Worm (Caenorhabditis elegans) whole organism, L1 larva: ENCODE data around the gene efl-3.
A peak's percentile ranks its signal among the peaks of the same experiment; 100 is the strongest.

ENCODE experiments used
- C04F5.9 ChIP-seq: sonication (generic microtip); optimal IDR thresholded peaks from 2 replicates; lab custom pipeline; 2016; ENCODE audit warnings: missing genetic modification characterization, missing compliant biosample characterization
- Y116A8C.19 ChIP-seq: sonication (generic microtip); optimal IDR thresholded peaks from 2 replicates; lab custom pipeline; 2016; ENCODE audit warnings: missing compliant biosample characterization, missing genetic modification characterization, borderline replicate concordance
- aha-1 ChIP-seq: fragments of 150-350 bp; optimal IDR thresholded peaks from 2 replicates; lab custom pipeline; 2014; ENCODE audit warnings: missing biosample characterization, missing genetic modification characterization
- alr-1 ChIP-seq: fragments of 200-800 bp; sonication (Bioruptor generic); optimal IDR thresholded peaks from 2 replicates; lab custom pipeline; 2018; ENCODE audit warnings: borderline replicate concordance, mild to moderate bottlenecking, missing genetic modification characterization, missing compliant biosample characterization
- aly-2 ChIP-seq: fragments of 150-350 bp; optimal IDR thresholded peaks from 2 replicates; lab custom pipeline; 2014; ENCODE audit warnings: missing biosample characterization, missing genetic modification characterization
- ama-1 ChIP-seq: fragments of 150-350 bp; optimal IDR thresholded peaks from 2 replicates; lab custom pipeline; 2014
- blmp-1 ChIP-seq: fragments of 150-350 bp; optimal IDR thresholded peaks from 2 replicates; lab custom pipeline; 2014; ENCODE audit warnings: missing biosample characterization, missing genetic modification characterization
- ceh-63 ChIP-seq: fragments of 200-800 bp; sonication (Bioruptor generic); optimal IDR thresholded peaks from 2 replicates; lab custom pipeline; 2018; ENCODE audit warnings: mild to moderate bottlenecking, missing genetic modification characterization, missing compliant biosample characterization
- ceh-8 ChIP-seq: fragments of 200-800 bp; sonication (Bioruptor generic); optimal IDR thresholded peaks from 2 replicates; lab custom pipeline; 2018; ENCODE audit warnings: mild to moderate bottlenecking, missing genetic modification characterization, moderate library complexity, missing compliant biosample characterization
- dpl-1 ChIP-seq, 3 experiments: fragments of 150-350 bp in 2 of 3; sonication (generic microtip) in 1 of 3; optimal IDR thresholded peaks; 2 replicates each; lab custom pipeline; 2014 to 2017; ENCODE audit warnings: missing biosample characterization in 3 of 3, missing genetic modification characterization in 3 of 3, missing genetic modification reagents in 3 of 3
- efl-1 ChIP-seq, 4 experiments: fragments of 150-350 bp; optimal IDR thresholded peaks in 3 of 4; peaks in 1 of 4; 1 replicate in 1 of 4; 2 replicates in 3 of 4; lab custom pipeline; 2014; ENCODE audit warnings: missing biosample characterization in 2 of 4, missing genetic modification characterization in 2 of 4, missing genetic modification reagents in 2 of 4
- efl-3 ChIP-seq: fragments of 200-800 bp; sonication (Bioruptor generic); optimal IDR thresholded peaks from 2 replicates; lab custom pipeline; 2018; ENCODE audit warnings: mild to moderate bottlenecking, missing genetic modification characterization, missing compliant biosample characterization
- egl-13 ChIP-seq: sonication (generic microtip); optimal IDR thresholded peaks from 2 replicates; lab custom pipeline; 2016; ENCODE audit warnings: missing genotype, missing genetic modification reagents, missing genetic modification characterization, missing compliant biosample characterization
- elt-2 ChIP-seq: sonication (generic microtip); optimal IDR thresholded peaks from 2 replicates; lab custom pipeline; 2016; ENCODE audit warnings: missing genetic modification characterization, mild to moderate bottlenecking, inconsistent platforms, missing compliant biosample characterization, missing genetic modification reagents
- elt-3 ChIP-seq, 6 experiments: fragments of 150-350 bp in 1 of 6; sonication (generic microtip); optimal IDR thresholded peaks; 2 replicates each; lab custom pipeline; 2017 to 2018; ENCODE audit warnings: missing biosample characterization in 6 of 6, missing genetic modification characterization in 6 of 6, inconsistent platforms in 1 of 6
- fkh-10 ChIP-seq: sonication (generic microtip); optimal IDR thresholded peaks from 2 replicates; lab custom pipeline; 2017; ENCODE audit warnings: missing biosample characterization, missing genetic modification reagents, missing genetic modification characterization
- fkh-4 ChIP-seq: sonication (generic microtip); optimal IDR thresholded peaks from 2 replicates; lab custom pipeline; 2016; ENCODE audit warnings: missing compliant biosample characterization, missing genetic modification characterization, borderline replicate concordance
- fos-1 ChIP-seq: fragments of 150-350 bp; optimal IDR thresholded peaks from 2 replicates; lab custom pipeline; 2014; ENCODE audit warnings: missing biosample characterization, missing genetic modification characterization
- hlh-17 ChIP-seq: fragments of 200-800 bp; sonication (Bioruptor generic); optimal IDR thresholded peaks from 2 replicates; lab custom pipeline; 2018; ENCODE audit warnings: missing genetic modification characterization, mild to moderate bottlenecking, missing compliant biosample characterization, moderate library complexity, borderline replicate concordance
- hpl-2 ChIP-seq: fragments of 150-350 bp; optimal IDR thresholded peaks from 2 replicates; lab custom pipeline; 2014; ENCODE audit warnings: missing biosample characterization, missing genetic modification reagents, missing genetic modification characterization
- jun-1 ChIP-seq: fragments of 150-350 bp; optimal IDR thresholded peaks from 2 replicates; lab custom pipeline; 2014; ENCODE audit warnings: missing biosample characterization, missing genetic modification reagents, missing genetic modification characterization
- lin-14 ChIP-seq: fragments of 200-800 bp; sonication (Bioruptor generic); optimal IDR thresholded peaks from 2 replicates; lab custom pipeline; 2018; ENCODE audit warnings: mild to moderate bottlenecking, missing genetic modification characterization, moderate library complexity, missing compliant biosample characterization
- lin-39 ChIP-seq: fragments of 150-350 bp; optimal IDR thresholded peaks from 2 replicates; lab custom pipeline; 2014; ENCODE audit warnings: missing biosample characterization, missing genetic modification reagents, missing genetic modification characterization
- lir-3 ChIP-seq: sonication (generic microtip); optimal IDR thresholded peaks from 2 replicates; lab custom pipeline; 2016; ENCODE audit warnings: mild to moderate bottlenecking, missing genetic modification characterization, moderate library complexity, missing compliant biosample characterization; ENCODE audit not compliant: poor library complexity
- lsy-2 ChIP-seq, 2 experiments: fragments of 150-350 bp; optimal IDR thresholded peaks; 2 replicates each; lab custom pipeline; 2014; ENCODE audit warnings: missing biosample characterization in 2 of 2, missing genetic modification characterization in 2 of 2
- mab-9 ChIP-seq: fragments of 200-800 bp; sonication (Bioruptor generic); IDR thresholded peaks from 2 replicates; pipeline ENCODE4 v1.3.6; 2022; ENCODE audit warnings: missing genetic modification reagents, missing genetic modification characterization, missing compliant biosample characterization
- mep-1 ChIP-seq: fragments of 150-350 bp; optimal IDR thresholded peaks from 2 replicates; lab custom pipeline; 2014; ENCODE audit warnings: missing biosample characterization, missing genetic modification characterization
- nhr-11 ChIP-seq: fragments of 150-350 bp; optimal IDR thresholded peaks from 2 replicates; lab custom pipeline; 2014; ENCODE audit warnings: missing biosample characterization, missing genetic modification characterization
- nhr-12 ChIP-seq: sonication (generic microtip); optimal IDR thresholded peaks from 2 replicates; lab custom pipeline; 2017; ENCODE audit warnings: missing biosample characterization, missing genetic modification characterization
- nhr-20 ChIP-seq: sonication (generic microtip); optimal IDR thresholded peaks from 2 replicates; lab custom pipeline; 2016; ENCODE audit warnings: mild to moderate bottlenecking, missing genetic modification characterization, missing compliant biosample characterization
- nhr-237 ChIP-seq: fragments of 150-350 bp; optimal IDR thresholded peaks from 2 replicates; lab custom pipeline; 2014; ENCODE audit warnings: missing biosample characterization, missing genetic modification characterization
- nhr-76 ChIP-seq: sonication (generic microtip); optimal IDR thresholded peaks from 2 replicates; lab custom pipeline; 2017; ENCODE audit warnings: missing biosample characterization, missing genetic modification characterization
- nhr-85 ChIP-seq: sonication (generic microtip); peaks from one replicate; lab custom pipeline; 2016; ENCODE audit warnings: missing genetic modification characterization, inconsistent platforms, missing compliant biosample characterization
- nhr-90 ChIP-seq: sonication (generic microtip); optimal IDR thresholded peaks from 2 replicates; lab custom pipeline; 2016; ENCODE audit warnings: mild to moderate bottlenecking, missing genetic modification characterization, missing compliant biosample characterization; ENCODE audit not compliant: poor library complexity
- pag-3 ChIP-seq: sonication (generic microtip); optimal IDR thresholded peaks from 2 replicates; lab custom pipeline; 2017; ENCODE audit warnings: missing genetic modification characterization, mild to moderate bottlenecking, missing compliant biosample characterization, antibody characterized with exemption, borderline replicate concordance; ENCODE audit not compliant: insufficient read depth
- pqm-1 ChIP-seq: sonication (generic microtip); optimal IDR thresholded peaks from 3 replicates; lab custom pipeline; 2017; ENCODE audit warnings: missing biosample characterization, missing genetic modification characterization
- rnt-1 ChIP-seq: sonication (generic microtip); optimal IDR thresholded peaks from 2 replicates; lab custom pipeline; 2016; ENCODE audit warnings: mild to moderate bottlenecking, missing genetic modification characterization, moderate library complexity, missing compliant biosample characterization
- skn-1 ChIP-seq: fragments of 150-350 bp; optimal IDR thresholded peaks from 2 replicates; lab custom pipeline; 2014; ENCODE audit warnings: missing biosample characterization, missing genetic modification characterization
- snu-23 ChIP-seq: sonication (generic microtip); optimal IDR thresholded peaks from 2 replicates; lab custom pipeline; 2016; ENCODE audit warnings: missing genetic modification characterization, missing compliant biosample characterization
- swsn-7 ChIP-seq: sonication (generic microtip); optimal IDR thresholded peaks from 2 replicates; lab custom pipeline; 2016; ENCODE audit warnings: missing genetic modification characterization, missing compliant biosample characterization
- tlp-1 ChIP-seq: fragments of 150-350 bp; optimal IDR thresholded peaks from 2 replicates; lab custom pipeline; 2014; ENCODE audit warnings: missing biosample characterization, missing genetic modification characterization
- unc-30 ChIP-seq: sonication (generic microtip); optimal IDR thresholded peaks from 2 replicates; lab custom pipeline; 2017; ENCODE audit warnings: missing biosample characterization, missing genetic modification characterization
- zag-1 ChIP-seq: fragments of 150-350 bp; optimal IDR thresholded peaks from 2 replicates; lab custom pipeline; 2014; ENCODE audit warnings: missing biosample characterization, missing genetic modification characterization
- zip-4 ChIP-seq: fragments of 200-800 bp; sonication (Bioruptor generic); optimal IDR thresholded peaks from 2 replicates; lab custom pipeline; 2018; ENCODE audit warnings: mild to moderate bottlenecking, missing genetic modification characterization, moderate library complexity, missing compliant biosample characterization

The efl-3 gene

ce11 chrII:8386897-8387296 lies 25.6 kb upstream of the efl-3 start:
- no peak for TF ChIP-seq hpl-2
- TF ChIP-seq skn-1 (tag; lab: Kevin White, UChicago): no peak
- no peak for TF ChIP-seq efl-3 (GFP tag; lab: Kevin White, UChicago)
- TF ChIP-seq nhr-12 (tag; lab: Kevin White, UChicago): no peak
- TF ChIP-seq nhr-11: no peak
- TF ChIP-seq lin-39 (tag; lab: Kevin White, UChicago): no peak
- TF ChIP-seq mep-1 (tag; lab: Kevin White, UChicago): no peak
- no peak for TF ChIP-seq swsn-7 (tag; lab: Kevin White, UChicago)
- no peak for TF ChIP-seq zip-4
- no peak for TF ChIP-seq hlh-17 (GFP tag; lab: Kevin White, UChicago)
- TF ChIP-seq aly-2 (tag; lab: Kevin White, UChicago): no peak
- TF ChIP-seq nhr-90 (tag; lab: Kevin White, UChicago): no peak
- TF ChIP-seq ama-1 (lab: Kevin White, UChicago): no peak
- TF ChIP-seq fos-1 (tag; lab: Kevin White, UChicago): no peak
- peak; percentile 13 for TF ChIP-seq pqm-1
- peak; percentile 64 for TF ChIP-seq elt-2
- TF ChIP-seq nhr-20 (tag; lab: Kevin White, UChicago): peak; percentile 0
- TF ChIP-seq, all 84 proteins: peak for 3

DNA sequence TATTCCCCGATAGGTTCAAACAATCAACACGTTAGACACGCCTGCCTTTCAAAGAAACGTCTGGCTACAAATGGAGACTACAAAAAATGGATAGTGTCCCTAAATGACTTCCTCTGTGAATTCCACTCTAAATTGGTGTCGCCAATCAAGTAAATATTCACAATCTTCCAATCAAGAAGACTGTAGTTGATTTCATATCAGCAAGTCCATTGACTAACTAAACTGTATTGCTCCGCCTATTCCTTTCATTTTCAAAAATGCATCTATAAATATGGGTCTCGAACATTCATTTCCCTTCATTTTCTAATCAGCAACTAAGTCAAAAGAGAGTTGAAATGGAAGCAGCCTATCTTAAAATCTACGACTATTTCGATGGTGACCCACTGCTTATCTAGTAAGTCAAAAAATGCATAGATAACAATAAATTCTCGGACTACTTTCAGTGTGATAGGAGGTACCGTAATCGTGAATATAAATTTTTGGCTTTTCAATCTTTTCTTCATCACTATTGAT lies 24.4 kb upstream of the efl-3 start, which contains the start of gene drd-1:
TSS of gene drd-1 (plus strand) at position 51 of the 513 bp plus-strand sequence.
- TF ChIP-seq hpl-2 (no peak), nhr-90 (tag; lab: Kevin White, UChicago) (no peak), alr-1 (tag; lab: Kevin White, UChicago) (no peak), zag-1 (no peak), lsy-2 (tag; optimal IDR thresholded peaks at IDR 0.05; lab: Kevin White, UChicago) (no peak), efl-1 (optimal IDR thresholded peaks at IDR 0.05; lab: Kevin White, UChicago) (no peak), efl-1 (GFP tag; optimal IDR thresholded peaks at IDR 0.05 in 1 of 2; lab: Kevin White, UChicago) (peak in 1 of 2 experiments; percentile 66), nhr-20 (tag; lab: Kevin White, UChicago) (peak; percentile 57), egl-13 (tag; lab: Kevin White, UChicago) (no peak), mab-9 (GFP tag; lab: Robert Waterston, UW) (no peak), dpl-1 (GFP tag; optimal IDR thresholded peaks at IDR 0.05; lab: Kevin White, UChicago) (no peak), lir-3 (tag; lab: Kevin White, UChicago) (no peak), jun-1 (peak; percentile 31), tlp-1 (tag; lab: Kevin White, UChicago) (peak; percentile 11), lin-14 (GFP tag; lab: Kevin White, UChicago) (peak; percentile 10), ceh-8 (GFP tag; lab: Kevin White, UChicago) (no peak), pag-3 (tag; lab: Kevin White, UChicago) (no peak), elt-2 (peak; percentile 97), nhr-237 (tag; lab: Kevin White, UChicago) (no peak), pqm-1 (peak; percentile 77), Y116A8C.19 (tag; lab: Kevin White, UChicago) (no peak)

DNA sequence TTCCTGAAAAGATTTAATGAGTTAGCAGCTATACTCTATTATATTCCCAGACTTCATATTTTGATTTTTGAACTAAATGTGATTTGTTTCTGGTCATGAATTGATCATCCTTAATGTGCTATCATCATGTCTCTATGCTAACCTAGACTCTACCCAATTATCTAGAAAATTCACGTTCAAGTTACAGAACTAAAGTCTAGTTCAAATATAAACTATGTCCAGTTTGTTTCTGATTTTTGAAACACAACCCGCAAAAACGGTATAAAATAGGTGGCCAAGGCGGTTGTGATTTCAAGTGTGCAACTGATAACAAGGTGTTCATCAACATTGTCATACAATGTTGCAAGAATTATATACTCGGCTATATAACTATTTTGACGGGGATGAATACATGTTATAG lies 21.7 kb upstream of the efl-3 start, which contains the start of gene F49E12.10:
TSS of gene F49E12.10 (plus strand) at position 301 of the 400 bp plus-strand sequence.
- TF ChIP-seq fkh-10 (no peak), elt-3 (tag; optimal IDR thresholded peaks at IDR 0.05; lab: Kevin White, UChicago) (no peak), nhr-20 (tag; lab: Kevin White, UChicago) (no peak), aly-2 (tag; lab: Kevin White, UChicago) (no peak)

DNA sequence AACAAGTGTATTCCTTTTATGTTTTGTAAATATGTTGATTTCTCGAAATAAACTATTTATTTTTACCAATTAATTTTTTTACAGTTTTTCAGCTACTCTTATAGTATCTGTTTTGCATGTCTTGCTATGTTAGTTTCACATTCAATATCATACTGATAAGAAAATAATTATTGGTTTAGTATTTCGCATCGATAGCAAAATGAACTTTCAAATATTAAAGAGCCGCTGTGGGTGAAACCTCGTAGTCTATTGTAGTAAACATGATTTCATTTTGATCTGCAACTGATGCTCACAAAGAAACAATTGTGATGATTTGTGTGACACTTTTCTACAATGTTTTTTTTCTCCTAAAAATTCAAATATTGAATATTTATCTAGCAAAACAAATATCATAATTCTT lies 20.3 kb upstream of the efl-3 start:
- no peak for TF ChIP-seq C04F5.9 (tag; lab: Kevin White, UChicago)
- no peak for TF ChIP-seq blmp-1 (tag; lab: Kevin White, UChicago)
- TF ChIP-seq efl-1 (optimal IDR thresholded peaks at IDR 0.05; lab: Kevin White, UChicago): no peak
- no peak for TF ChIP-seq efl-1 (GFP tag; optimal IDR thresholded peaks at IDR 0.05 in 1 of 2; lab: Kevin White, UChicago)
- no peak for TF ChIP-seq skn-1 (tag; lab: Kevin White, UChicago)
- no peak for TF ChIP-seq unc-30
- no peak for TF ChIP-seq nhr-90 (tag; lab: Kevin White, UChicago)
- no peak for TF ChIP-seq snu-23 (GFP tag; lab: Kevin White, UChicago)
- no peak for TF ChIP-seq nhr-11
- TF ChIP-seq aha-1 (tag; lab: Kevin White, UChicago): no peak
- TF ChIP-seq lin-39 (tag; lab: Kevin White, UChicago): no peak
- no peak for TF ChIP-seq ceh-63 (GFP tag; lab: Kevin White, UChicago)
- TF ChIP-seq rnt-1 (tag; lab: Kevin White, UChicago): no peak
- no peak for TF ChIP-seq nhr-76 (tag; lab: Kevin White, UChicago)
- TF ChIP-seq nhr-85: no peak
- no peak for TF ChIP-seq fkh-4 (tag; lab: Kevin White, UChicago)
